Worm (Caenorhabditis elegans) whole organism, L1 larva: ENCODE results near the gene clec-129.

Experiments
- C34B4.2 ChIP-seq: sonication (generic microtip); optimal IDR thresholded peaks from 2 replicates; lab custom pipeline; 2017; ENCODE audit warnings: mild to moderate bottlenecking, missing genetic modification characterization, missing compliant biosample characterization
- F16B12.6 ChIP-seq: fragments of 150-350 bp; optimal IDR thresholded peaks from 2 replicates; lab custom pipeline; 2014; ENCODE audit warnings: missing biosample characterization, missing genetic modification characterization
- aha-1 ChIP-seq: fragments of 150-350 bp; optimal IDR thresholded peaks from 2 replicates; lab custom pipeline; 2014; ENCODE audit warnings: missing biosample characterization, missing genetic modification characterization
- ama-1 ChIP-seq: fragments of 150-350 bp; optimal IDR thresholded peaks from 2 replicates; lab custom pipeline; 2014
- blmp-1 ChIP-seq: fragments of 150-350 bp; optimal IDR thresholded peaks from 2 replicates; lab custom pipeline; 2014; ENCODE audit warnings: missing biosample characterization, missing genetic modification characterization
- ceh-82 ChIP-seq, 3 experiments: fragments of 150-350 bp in 1 of 3; sonication (generic microtip) in 2 of 3; optimal IDR thresholded peaks; 2 replicates each; lab custom pipeline; 2014 to 2017; ENCODE audit warnings: missing biosample characterization in 3 of 3, missing genetic modification characterization in 3 of 3
- ceh-90 ChIP-seq: sonication (generic microtip); optimal IDR thresholded peaks from 2 replicates; lab custom pipeline; 2016; ENCODE audit warnings: missing genetic modification characterization, missing compliant biosample characterization
- dpl-1 ChIP-seq, 3 experiments: fragments of 150-350 bp in 2 of 3; sonication (generic microtip) in 1 of 3; optimal IDR thresholded peaks; 2 replicates each; lab custom pipeline; 2014 to 2017; ENCODE audit warnings: missing biosample characterization in 3 of 3, missing genetic modification characterization in 3 of 3, missing genetic modification reagents in 3 of 3
- dsc-1 ChIP-seq: sonication (generic microtip); optimal IDR thresholded peaks from 2 replicates; lab custom pipeline; 2016; ENCODE audit warnings: mild to moderate bottlenecking, missing genetic modification characterization, missing compliant biosample characterization
- efl-1 ChIP-seq, 4 experiments: fragments of 150-350 bp; optimal IDR thresholded peaks in 3 of 4; peaks in 1 of 4; 1 replicate in 1 of 4; 2 replicates in 3 of 4; lab custom pipeline; 2014; ENCODE audit warnings: missing biosample characterization in 2 of 4, missing genetic modification characterization in 2 of 4, missing genetic modification reagents in 2 of 4
- efl-3 ChIP-seq: fragments of 200-800 bp; sonication (Bioruptor generic); optimal IDR thresholded peaks from 2 replicates; lab custom pipeline; 2018; ENCODE audit warnings: mild to moderate bottlenecking, missing genetic modification characterization, missing compliant biosample characterization
- elt-2 ChIP-seq: sonication (generic microtip); optimal IDR thresholded peaks from 2 replicates; lab custom pipeline; 2016; ENCODE audit warnings: missing genetic modification characterization, mild to moderate bottlenecking, inconsistent platforms, missing compliant biosample characterization, missing genetic modification reagents
- ets-5 ChIP-seq: fragments of 200-800 bp; sonication (Bioruptor generic); IDR thresholded peaks from 2 replicates; pipeline ENCODE4 v1.3.6; 2022; ENCODE audit warnings: missing genetic modification characterization, missing compliant biosample characterization
- fkh-8 ChIP-seq: sonication (generic microtip); optimal IDR thresholded peaks from 2 replicates; lab custom pipeline; 2016; ENCODE audit warnings: mild to moderate bottlenecking, missing genetic modification characterization, missing compliant biosample characterization
- grh-1 ChIP-seq: fragments of 200-800 bp; sonication (Bioruptor generic); IDR thresholded peaks from 2 replicates; pipeline ENCODE4 v1.3.6; 2022; ENCODE audit warnings: missing genetic modification reagents, missing genetic modification characterization, missing compliant biosample characterization
- hpl-2 ChIP-seq: fragments of 150-350 bp; optimal IDR thresholded peaks from 2 replicates; lab custom pipeline; 2014; ENCODE audit warnings: missing biosample characterization, missing genetic modification reagents, missing genetic modification characterization
- isw-1 ChIP-seq: fragments of 200-800 bp; sonication (Bioruptor generic); IDR thresholded peaks from 2 replicates; pipeline ENCODE4 v1.3.6; 2022; ENCODE audit warnings: missing genetic modification characterization, missing compliant biosample characterization
- lin-14 ChIP-seq: fragments of 200-800 bp; sonication (Bioruptor generic); optimal IDR thresholded peaks from 2 replicates; lab custom pipeline; 2018; ENCODE audit warnings: mild to moderate bottlenecking, missing genetic modification characterization, moderate library complexity, missing compliant biosample characterization
- lin-35 ChIP-seq, 2 experiments: fragments of 150-350 bp; optimal IDR thresholded peaks; 2 replicates each; lab custom pipeline; 2014; ENCODE audit warnings: missing biosample characterization in 2 of 2, missing genetic modification characterization in 2 of 2, missing genetic modification reagents in 2 of 2
- mef-2 ChIP-seq: fragments of 150-350 bp; optimal IDR thresholded peaks from 2 replicates; lab custom pipeline; 2014; ENCODE audit warnings: missing biosample characterization, missing genetic modification characterization
- mep-1 ChIP-seq: fragments of 150-350 bp; optimal IDR thresholded peaks from 2 replicates; lab custom pipeline; 2014; ENCODE audit warnings: missing biosample characterization, missing genetic modification characterization
- nhr-11 ChIP-seq: fragments of 150-350 bp; optimal IDR thresholded peaks from 2 replicates; lab custom pipeline; 2014; ENCODE audit warnings: missing biosample characterization, missing genetic modification characterization
- nhr-12 ChIP-seq: sonication (generic microtip); optimal IDR thresholded peaks from 2 replicates; lab custom pipeline; 2017; ENCODE audit warnings: missing biosample characterization, missing genetic modification characterization
- nhr-19 ChIP-seq: fragments of 200-800 bp; sonication (Bioruptor generic); conservative IDR thresholded peaks from 2 replicates; pipeline ENCODE4 v1.3.6; 2022; ENCODE audit warnings: missing genetic modification characterization, missing compliant biosample characterization
- nhr-20 ChIP-seq: sonication (generic microtip); optimal IDR thresholded peaks from 2 replicates; lab custom pipeline; 2016; ENCODE audit warnings: mild to moderate bottlenecking, missing genetic modification characterization, missing compliant biosample characterization
- nhr-47 ChIP-seq: sonication (generic microtip); optimal IDR thresholded peaks from 2 replicates; lab custom pipeline; 2016; ENCODE audit warnings: mild to moderate bottlenecking, missing genetic modification characterization, moderate library complexity, missing compliant biosample characterization
- nhr-84 ChIP-seq: sonication (generic microtip); optimal IDR thresholded peaks from 2 replicates; lab custom pipeline; 2017; ENCODE audit warnings: missing biosample characterization, missing genetic modification characterization
- nhr-85 ChIP-seq: sonication (generic microtip); peaks from one replicate; lab custom pipeline; 2016; ENCODE audit warnings: missing genetic modification characterization, inconsistent platforms, missing compliant biosample characterization
- nhr-90 ChIP-seq: sonication (generic microtip); optimal IDR thresholded peaks from 2 replicates; lab custom pipeline; 2016; ENCODE audit warnings: mild to moderate bottlenecking, missing genetic modification characterization, missing compliant biosample characterization; ENCODE audit not compliant: poor library complexity
- pag-3 ChIP-seq: sonication (generic microtip); optimal IDR thresholded peaks from 2 replicates; lab custom pipeline; 2017; ENCODE audit warnings: missing genetic modification characterization, mild to moderate bottlenecking, missing compliant biosample characterization, antibody characterized with exemption, borderline replicate concordance; ENCODE audit not compliant: insufficient read depth
- rnt-1 ChIP-seq: sonication (generic microtip); optimal IDR thresholded peaks from 2 replicates; lab custom pipeline; 2016; ENCODE audit warnings: mild to moderate bottlenecking, missing genetic modification characterization, moderate library complexity, missing compliant biosample characterization
- skn-1 ChIP-seq: fragments of 150-350 bp; optimal IDR thresholded peaks from 2 replicates; lab custom pipeline; 2014; ENCODE audit warnings: missing biosample characterization, missing genetic modification characterization
- snu-23 ChIP-seq: sonication (generic microtip); optimal IDR thresholded peaks from 2 replicates; lab custom pipeline; 2016; ENCODE audit warnings: missing genetic modification characterization, missing compliant biosample characterization
- sup-37 ChIP-seq: fragments of 200-800 bp; sonication (Bioruptor generic); optimal IDR thresholded peaks from 2 replicates; lab custom pipeline; 2018; ENCODE audit warnings: mild to moderate bottlenecking, missing genetic modification characterization, missing compliant biosample characterization
- swsn-7 ChIP-seq: sonication (generic microtip); optimal IDR thresholded peaks from 2 replicates; lab custom pipeline; 2016; ENCODE audit warnings: missing genetic modification characterization, missing compliant biosample characterization
- tlp-1 ChIP-seq: fragments of 150-350 bp; optimal IDR thresholded peaks from 2 replicates; lab custom pipeline; 2014; ENCODE audit warnings: missing biosample characterization, missing genetic modification characterization
- unc-130 ChIP-seq: fragments of 150-350 bp; optimal IDR thresholded peaks from 2 replicates; lab custom pipeline; 2017; ENCODE audit warnings: missing biosample characterization, missing genetic modification characterization, inconsistent platforms
- vab-15 ChIP-seq: sonication (generic microtip); optimal IDR thresholded peaks from 2 replicates; lab custom pipeline; 2017; ENCODE audit warnings: missing genotype, mild to moderate bottlenecking, missing genetic modification characterization, missing compliant biosample characterization
- zag-1 ChIP-seq: fragments of 150-350 bp; optimal IDR thresholded peaks from 2 replicates; lab custom pipeline; 2014; ENCODE audit warnings: missing biosample characterization, missing genetic modification characterization

The clec-129 gene

ce11 chrII:3567066-3567465, 4.2 kb upstream of the clec-129 start:
- TF ChIP-seq grh-1 (GFP tag; lab: Robert Waterston, UW), result no peak
- TF ChIP-seq nhr-84, result no peak
- no peak for TF ChIP-seq C34B4.2 (tag; lab: Kevin White, UChicago)
- TF ChIP-seq nhr-12 (tag; lab: Kevin White, UChicago), result no peak
- no peak for TF ChIP-seq hpl-2 (GFP tag; lab: Kevin White, UChicago)
- TF ChIP-seq lin-14 (GFP tag; lab: Kevin White, UChicago), result no peak
- no peak for TF ChIP-seq F16B12.6 (tag; lab: Kevin White, UChicago)
- no peak for TF ChIP-seq ets-5 (GFP tag; lab: Robert Waterston, UW)
- TF ChIP-seq pag-3 (tag; lab: Kevin White, UChicago), result no peak
- TF ChIP-seq nhr-47 (tag; lab: Kevin White, UChicago), result no peak
- TF ChIP-seq mef-2 (tag; lab: Kevin White, UChicago), result no peak
- no peak for TF ChIP-seq ama-1

- TF ChIP-seq fkh-8 (peak; percentile 17), dpl-1 (GFP tag; optimal IDR thresholded peaks at IDR 0.05; lab: Kevin White, UChicago) (peak in 1 of 3 experiments; percentile 12), ceh-82 (tag; optimal IDR thresholded peaks at IDR 0.05; lab: Kevin White, UChicago) (peak in 1 of 3 experiments; percentile 21), nhr-19 (GFP tag; lab: Robert Waterston, UW) (peak; percentile 37), nhr-90 (tag; lab: Kevin White, UChicago) (peak; percentile 58), rnt-1 (peak; percentile 50), nhr-85 (tag; lab: Kevin White, UChicago) (peak; percentile 70), lin-35 (GFP tag; optimal IDR thresholded peaks at IDR 0.05; lab: Kevin White, UChicago) (peak in 1 of 2 experiments; percentile 24), nhr-20 (tag; lab: Kevin White, UChicago) (peak; percentile 45), efl-1 (optimal IDR thresholded peaks at IDR 0.05; lab: Kevin White, UChicago) (peak; percentile 14 to 29), efl-1 (GFP tag; optimal IDR thresholded peaks at IDR 0.05 in 1 of 2; lab: Kevin White, UChicago) (peak in 1 of 2 experiments; percentile 91), swsn-7 (tag; lab: Kevin White, UChicago) (peak; percentile 11), elt-2 (tag; lab: Kevin White, UChicago) (peak; percentile 34)
Measured at ce11 chrII:3567576-3567975, 3.7 kb upstream of the clec-129 start.

ce11 chrII:3569118-3569517, 2.2 kb upstream of the clec-129 start, which contains the start of gene clec-127:
TSS of gene clec-127 (minus strand) at chrII:3569218.
- TF ChIP-seq blmp-1 (tag; lab: Kevin White, UChicago), result no peak
- TF ChIP-seq hpl-2 (GFP tag; lab: Kevin White, UChicago), result no peak
- TF ChIP-seq vab-15 (tag; lab: Kevin White, UChicago), result no peak
- TF ChIP-seq sup-37 (GFP tag; lab: Kevin White, UChicago), result no peak
- TF ChIP-seq F16B12.6 (tag; lab: Kevin White, UChicago), result no peak
- no peak for TF ChIP-seq tlp-1 (tag; lab: Kevin White, UChicago)
- no peak for TF ChIP-seq efl-3 (GFP tag; lab: Kevin White, UChicago)
- no peak for TF ChIP-seq ama-1
- no peak for TF ChIP-seq nhr-20 (tag; lab: Kevin White, UChicago)
- no peak for TF ChIP-seq nhr-11 (tag; lab: Kevin White, UChicago)
- TF ChIP-seq isw-1, result no peak
- no peak for TF ChIP-seq nhr-84
- no peak for TF ChIP-seq C34B4.2 (tag; lab: Kevin White, UChicago)
- TF ChIP-seq dsc-1 (tag; lab: Kevin White, UChicago), result no peak
- no peak for TF ChIP-seq ceh-90 (tag; lab: Kevin White, UChicago)
- no peak for TF ChIP-seq unc-130 (tag; lab: Kevin White, UChicago)
- no peak for TF ChIP-seq fkh-8

- no peak for TF ChIP-seq sup-37 (GFP tag; lab: Kevin White, UChicago)
- no peak for TF ChIP-seq swsn-7 (tag; lab: Kevin White, UChicago)
- no peak for TF ChIP-seq efl-3 (GFP tag; lab: Kevin White, UChicago)
- TF ChIP-seq nhr-19 (GFP tag; lab: Robert Waterston, UW), result no peak
- TF ChIP-seq skn-1, result no peak
- no peak for TF ChIP-seq mep-1 (tag; lab: Kevin White, UChicago)
- TF ChIP-seq zag-1 (tag; lab: Kevin White, UChicago), result no peak
- no peak for TF ChIP-seq snu-23
- no peak for TF ChIP-seq aha-1 (tag; lab: Kevin White, UChicago)
- no peak for TF ChIP-seq blmp-1 (tag; lab: Kevin White, UChicago)
- no peak for TF ChIP-seq mef-2 (tag; lab: Kevin White, UChicago)
- no peak for TF ChIP-seq tlp-1 (tag; lab: Kevin White, UChicago)
Measured at ce11 chrII:3573255-3573654, 2.0 kb downstream of the clec-129 start, which contains the start of gene clec-130. TSS of gene clec-130 (plus strand) at chrII:3573555.
